Worm (Caenorhabditis elegans): Measurements from ENCODE around the gene Y97E10AR.4.
A peak's percentile ranks its signal among the peaks of the same experiment; 100 is the strongest.

Gene Y97E10AR.4

ce11 chrV:8012032-8012431 is 2.0 kb upstream of the Y97E10AR.4 start, which contains the start of gene rpb-9:
Gene rpb-9, minus strand, starts transcription at chrV:8012345.
- TF ChIP-seq lin-26 (GFP tag; IDR thresholded peaks at IDR 0.05) (no peak), T07F8.4 (tag; optimal IDR thresholded peaks at IDR 0.05) (no peak), die-1 (tag; optimal IDR thresholded peaks at IDR 0.05) (peak; percentile 14), mel-28 (tag; optimal IDR thresholded peaks at IDR 0.05; ENCODE audit: borderline replicate concordance) (no peak), F49E8.2 (tag; optimal IDR thresholded peaks at IDR 0.05; ENCODE audit: insufficient read depth) (peak; percentile 30), nfyb-1 (GFP tag; IDR thresholded peaks at IDR 0.05) (0 out of 2 replicates have a peak, but pooled peaks have one; percentile 16), nfya-1 (tag; optimal IDR thresholded peaks at IDR 0.05; ENCODE audit: borderline replicate concordance, insufficient read depth) (no peak), bed-1 (GFP tag; IDR thresholded peaks at IDR 0.05) (no peak), B0336.3 (GFP tag; IDR thresholded peaks at IDR 0.05) (peak; percentile 27; the same call in 1 of the 2 replicates), C06A6.2 (GFP tag; conservative IDR thresholded peaks at IDR 0.05) (no peak), attf-6 (GFP tag; IDR thresholded peaks at IDR 0.05) (no peak), ztf-3 (GFP tag; optimal IDR thresholded peaks at IDR 0.05) (no peak), hmg-1.2 (GFP tag; IDR thresholded peaks at IDR 0.05) (peak; percentile 24; the same call in 1 of the 2 replicates), snpc-1.3 (tag; optimal IDR thresholded peaks at IDR 0.05; ENCODE audit: insufficient read depth) (no peak), lin-54 (GFP tag; optimal IDR thresholded peaks at IDR 0.05) (no peak), snpc-1.1 (tag; optimal IDR thresholded peaks at IDR 0.05; ENCODE audit: insufficient read depth) (peak; percentile 10), cebp-1 (GFP tag; IDR thresholded peaks at IDR 0.05) (no peak), cebp-1 (tag; optimal IDR thresholded peaks at IDR 0.05) (no peak), ztf-25 (GFP tag; IDR thresholded peaks at IDR 0.05) (no peak), madf-10 (tag; optimal IDR thresholded peaks at IDR 0.05) (no peak), hrde-1 (tag; optimal IDR thresholded peaks at IDR 0.05; ENCODE audit: borderline replicate concordance) (no peak), ceh-27 (GFP tag; optimal IDR thresholded peaks at IDR 0.05) (no peak), ama-1 (optimal IDR thresholded peaks at IDR 0.05) (peak; percentile 17), ama-1 (GFP tag; optimal IDR thresholded peaks at IDR 0.05) (no peak), hsf-1 (GFP tag; IDR thresholded peaks at IDR 0.05) (0 out of 2 replicates have a peak, but pooled peaks have one; percentile 30), chd-7 (tag; optimal IDR thresholded peaks at IDR 0.05) (no peak), let-526 (GFP tag; IDR thresholded peaks at IDR 0.05) (no peak), lir-1 (GFP tag; conservative IDR thresholded peaks at IDR 0.05) (no peak), mxl-1 (tag; optimal IDR thresholded peaks at IDR 0.05) (no peak), dpff-1 (tag; optimal IDR thresholded peaks at IDR 0.05) (no peak), lsl-1 (GFP tag; optimal IDR thresholded peaks at IDR 0.05) (no peak), tbp1 (GFP tag; optimal IDR thresholded peaks at IDR 0.05) (no peak), Y56A3A.18 (GFP tag; IDR thresholded peaks at IDR 0.05) (peak; percentile 25; the same call in 1 of the 2 replicates), snpc-4 (GFP tag; optimal IDR thresholded peaks at IDR 0.05) (no peak), snpc-4 (tag; optimal IDR thresholded peaks at IDR 0.05) (peak in 1 of 4 experiments; percentile 35), sdz-38 (tag; optimal IDR thresholded peaks at IDR 0.05) (no peak), lag-1 (GFP tag; IDR thresholded peaks at IDR 0.05) (no peak), athp-1 (tag; optimal IDR thresholded peaks at IDR 0.05) (no peak)

DNA sequence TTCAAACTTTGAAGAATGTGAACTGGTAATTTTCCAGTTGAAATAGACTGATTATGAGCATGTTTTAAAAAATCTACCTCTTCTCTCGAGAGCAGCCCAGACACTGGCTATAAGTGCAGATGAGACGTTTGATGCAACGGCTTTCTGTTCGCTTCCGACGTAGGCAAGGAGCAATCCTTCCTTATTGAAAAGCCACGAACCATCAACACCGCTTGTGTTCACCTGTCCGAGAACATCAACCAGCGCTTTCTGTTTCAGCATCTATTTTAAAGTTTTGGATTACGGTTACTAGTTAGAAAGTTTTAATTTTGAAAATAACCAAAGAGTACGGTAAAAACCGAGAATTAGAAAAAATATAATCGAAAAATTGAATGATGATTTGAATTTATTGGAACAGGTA is 813 bp upstream of the Y97E10AR.4 start, which contains the start of gene lmtr-2:
Gene lmtr-2, minus strand, starts transcription at position 261 of the 400 bp plus-strand sequence.
- peak; percentile 20; the same call in 1 of the 2 replicates for TF ChIP-seq madf-6 (GFP tag; IDR thresholded peaks at IDR 0.05)
- no peak for TF ChIP-seq zim-3 (tag; optimal IDR thresholded peaks at IDR 0.05)
- TF ChIP-seq nhr-80 (tag; optimal IDR thresholded peaks at IDR 0.05): no peak
- TF ChIP-seq ceh-58 (GFP tag; IDR thresholded peaks at IDR 0.05): 0 out of 2 replicates have a peak, but pooled peaks have one; percentile 49
- peak; percentile 65; the same call in 1 of the 2 replicates for TF ChIP-seq madf-3 (GFP tag; IDR thresholded peaks at IDR 0.05)
- TF ChIP-seq cebp-2 (GFP tag; IDR thresholded peaks at IDR 0.05): 0 out of 2 replicates have a peak, but pooled peaks have one; percentile 21
- no peak for TF ChIP-seq snpc-1.3 (tag; optimal IDR thresholded peaks at IDR 0.05; ENCODE audit: insufficient read depth)
- TF ChIP-seq cebp-1 (GFP tag; IDR thresholded peaks at IDR 0.05): no peak
- peak; percentile 26 for TF ChIP-seq cebp-1 (tag; optimal IDR thresholded peaks at IDR 0.05)
- no peak for TF ChIP-seq lin-40 (tag; optimal IDR thresholded peaks at IDR 0.05)
- no peak for TF ChIP-seq B0019.2 (GFP tag; conservative IDR thresholded peaks at IDR 0.05)
- 0 out of 2 replicates have a peak, but pooled peaks have one; percentile 18 for TF ChIP-seq hsf-1 (GFP tag; IDR thresholded peaks at IDR 0.05)
- peak; percentile 13 for TF ChIP-seq repo-1 (tag; optimal IDR thresholded peaks at IDR 0.05)
